Fruit fly (Drosophila melanogaster): Measurements from ENCODE around the gene Gdap1.

DNA sequence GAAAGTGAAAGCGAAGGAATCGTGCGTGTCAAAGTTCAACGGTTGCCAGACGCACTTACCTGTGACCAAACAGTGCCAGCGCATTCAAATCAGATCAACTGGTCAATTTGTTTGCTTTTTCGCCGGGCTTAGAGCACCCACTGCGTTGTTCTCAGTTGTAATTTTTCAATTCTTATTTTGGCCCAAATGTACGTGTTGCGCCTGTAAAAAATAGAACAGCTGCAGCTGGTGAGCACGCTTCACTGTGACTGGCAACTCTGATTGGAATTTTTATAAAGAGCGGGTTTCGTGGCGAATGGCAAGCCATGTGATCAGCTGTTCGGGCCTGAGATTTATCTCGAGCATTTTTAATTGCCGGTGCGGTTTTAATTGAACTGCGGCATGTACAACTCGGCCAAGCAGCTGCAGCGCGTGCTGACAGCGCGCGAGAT, 4.1 kb downstream of the Gdap1 start, which contains the start of the genes Fitm and AlaRS-m:
- no peak for TF ChIP-seq pan (optimal IDR thresholded peaks at IDR 0.05)
- TF ChIP-seq usp (GFP tag; optimal IDR thresholded peaks at IDR 0.05): no peak
